Worm (Caenorhabditis elegans) whole organism, late embryonic: Measurements from ENCODE around the gene ceh-28.

ENCODE experiments used
- F13H6.1 ChIP-seq: sonication (generic microtip); optimal IDR thresholded peaks from 2 replicates; lab custom pipeline; 2016; ENCODE audit warnings: missing genetic modification characterization, missing compliant biosample characterization
- ama-1 ChIP-seq: fragments of 150-350 bp; optimal IDR thresholded peaks from 2 replicates; lab custom pipeline; 2014
- ceh-9 ChIP-seq: sonication (generic microtip); optimal IDR thresholded peaks from 2 replicates; lab custom pipeline; 2016; ENCODE audit warnings: mild to moderate bottlenecking, missing genetic modification characterization, inconsistent platforms, missing compliant biosample characterization
- dve-1 ChIP-seq: sonication (generic microtip); optimal IDR thresholded peaks from 2 replicates; lab custom pipeline; 2017; ENCODE audit warnings: antibody characterized with exemption, mild to moderate bottlenecking, missing genetic modification characterization, missing compliant biosample characterization
- elt-2 ChIP-seq: sonication (generic microtip); optimal IDR thresholded peaks from 2 replicates; lab custom pipeline; 2016; ENCODE audit warnings: missing genetic modification reagents, missing genetic modification characterization, missing compliant biosample characterization
- elt-4 ChIP-seq: sonication (generic microtip); optimal IDR thresholded peaks from 2 replicates; lab custom pipeline; 2016; ENCODE audit warnings: missing genetic modification characterization, missing compliant biosample characterization
- gmeb-2 ChIP-seq: sonication (generic microtip); optimal IDR thresholded peaks from 2 replicates; lab custom pipeline; 2016; ENCODE audit warnings: missing genetic modification characterization, inconsistent platforms, missing compliant biosample characterization
- hlh-15 ChIP-seq: sonication (generic microtip); optimal IDR thresholded peaks from 2 replicates; lab custom pipeline; 2016; ENCODE audit warnings: missing genetic modification characterization, missing compliant biosample characterization
- lin-11 ChIP-seq: fragments of 200-800 bp; sonication (Bioruptor generic); optimal IDR thresholded peaks from 2 replicates; lab custom pipeline; 2018; ENCODE audit warnings: mild to moderate bottlenecking, missing genetic modification characterization, missing compliant biosample characterization
- nhr-11 ChIP-seq: fragments of 150-350 bp; optimal IDR thresholded peaks from 2 replicates; lab custom pipeline; 2014; ENCODE audit warnings: missing biosample characterization, missing genetic modification characterization
- nhr-232 ChIP-seq: sonication (generic microtip); optimal IDR thresholded peaks from 2 replicates; lab custom pipeline; 2016; ENCODE audit warnings: missing genetic modification characterization, missing compliant biosample characterization
- tbx-2 ChIP-seq: sonication (generic microtip); optimal IDR thresholded peaks from 2 replicates; lab custom pipeline; 2016; ENCODE audit warnings: missing genetic modification characterization, missing compliant biosample characterization

DNA sequence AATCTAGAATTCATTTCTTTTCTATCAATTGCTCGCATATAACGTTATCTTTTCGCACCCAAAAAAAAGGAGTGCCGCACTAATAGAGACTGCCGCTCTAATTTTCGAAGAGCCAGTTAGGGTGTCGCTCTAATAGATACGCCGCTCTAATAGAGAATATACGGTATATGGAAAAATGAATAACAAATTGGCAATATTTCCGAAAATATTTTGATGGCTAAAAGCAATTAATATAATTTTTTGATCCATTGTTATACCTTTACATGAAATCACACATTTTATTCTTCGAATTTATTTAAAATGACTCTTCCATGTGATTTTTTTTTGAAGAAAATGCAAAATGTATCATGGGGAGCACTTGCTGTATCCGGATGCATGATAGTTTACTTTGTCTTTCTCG lies 3.4 kb downstream of the ceh-28 start, which contains the start of gene K03A11.4:
- no peak for TF ChIP-seq elt-2 (tag; lab: Kevin White, UChicago)
- TF ChIP-seq hlh-15 (tag; lab: Kevin White, UChicago): no peak
- no peak for TF ChIP-seq nhr-232
- no peak for TF ChIP-seq ama-1 (lab: Kevin White, UChicago)
- TF ChIP-seq ceh-9: no peak
- no peak for TF ChIP-seq tbx-2 (tag; lab: Kevin White, UChicago)
- no peak for TF ChIP-seq dve-1 (tag; lab: Kevin White, UChicago)
- TF ChIP-seq elt-4 (tag; lab: Kevin White, UChicago): no peak
- no peak for TF ChIP-seq lin-11 (tag; lab: Kevin White, UChicago)
- TF ChIP-seq nhr-11 (tag; lab: Kevin White, UChicago): no peak
- no peak for TF ChIP-seq gmeb-2
- no peak for TF ChIP-seq F13H6.1
